Worm (Caenorhabditis elegans) whole organism, L3 larva: ENCODE measurements around the gene T16G12.10.

Source experiments
- ama-1 ChIP-seq: fragments of 150-350 bp; optimal IDR thresholded peaks from 2 replicates; lab custom pipeline; 2018
- ceh-28 ChIP-seq: fragments of 150-350 bp; optimal IDR thresholded peaks from 2 replicates; lab custom pipeline; 2014; ENCODE audit warnings: missing biosample characterization, missing genetic modification reagents, missing genetic modification characterization
- ceh-82 ChIP-seq: fragments of 150-350 bp; optimal IDR thresholded peaks from 2 replicates; lab custom pipeline; 2014; ENCODE audit warnings: missing biosample characterization, missing genetic modification characterization
- ceh-9 ChIP-seq: sonication (generic microtip); optimal IDR thresholded peaks from 2 replicates; lab custom pipeline; 2018; ENCODE audit warnings: missing biosample characterization, missing genetic modification characterization
- daf-12 ChIP-seq: fragments of 150-350 bp; optimal IDR thresholded peaks from 2 replicates; lab custom pipeline; 2014; ENCODE audit warnings: missing biosample characterization, missing genetic modification reagents, missing genetic modification characterization
- elt-3 ChIP-seq, 3 experiments: fragments of 150-350 bp in 1 of 3; sonication (generic microtip) in 2 of 3; optimal IDR thresholded peaks; 2 replicates in 2 of 3; 4 replicates in 1 of 3; lab custom pipeline; 2014 to 2017; ENCODE audit warnings: missing biosample characterization in 3 of 3, missing genetic modification characterization in 3 of 3
- eor-1 ChIP-seq, 2 experiments: fragments of 150-350 bp; optimal IDR thresholded peaks; 2 replicates each; lab custom pipeline; 2014 to 2018; ENCODE audit warnings: missing biosample characterization in 2 of 2, missing genetic modification characterization in 2 of 2
- fkh-10 ChIP-seq: sonication (generic microtip); optimal IDR thresholded peaks from 2 replicates; lab custom pipeline; 2017; ENCODE audit warnings: missing biosample characterization, missing genetic modification reagents, missing genetic modification characterization
- fkh-2 ChIP-seq: fragments of 150-350 bp; optimal IDR thresholded peaks from 2 replicates; lab custom pipeline; 2014; ENCODE audit warnings: missing biosample characterization, missing genetic modification reagents, missing genetic modification characterization
- fos-1 ChIP-seq: fragments of 150-350 bp; optimal IDR thresholded peaks from 2 replicates; lab custom pipeline; 2014; ENCODE audit warnings: missing biosample characterization, missing genetic modification characterization
- hmg-11 ChIP-seq: sonication (generic microtip); optimal IDR thresholded peaks from 2 replicates; lab custom pipeline; 2016; ENCODE audit warnings: missing genetic modification characterization, missing compliant biosample characterization
- jun-1 ChIP-seq: fragments of 150-350 bp; optimal IDR thresholded peaks from 2 replicates; lab custom pipeline; 2014; ENCODE audit warnings: missing biosample characterization, missing genetic modification reagents, missing genetic modification characterization
- lin-15B ChIP-seq: fragments of 150-350 bp; optimal IDR thresholded peaks from 2 replicates; lab custom pipeline; 2014; ENCODE audit warnings: missing biosample characterization, missing genetic modification characterization
- lin-39 ChIP-seq: fragments of 150-350 bp; optimal IDR thresholded peaks from 2 replicates; lab custom pipeline; 2018; ENCODE audit warnings: missing biosample characterization, missing genetic modification reagents, missing genetic modification characterization
- lsy-12 ChIP-seq: sonication (generic microtip); optimal IDR thresholded peaks from 2 replicates; lab custom pipeline; 2016; ENCODE audit warnings: mild to moderate bottlenecking, missing genetic modification characterization, missing compliant biosample characterization
- mdl-1 ChIP-seq: fragments of 150-350 bp; optimal IDR thresholded peaks from 2 replicates; lab custom pipeline; 2014; ENCODE audit warnings: missing biosample characterization, missing genetic modification characterization
- nfya-1 ChIP-seq: sonication (generic microtip); optimal IDR thresholded peaks from 2 replicates; lab custom pipeline; 2017; ENCODE audit warnings: missing genetic modification characterization, mild to moderate bottlenecking, missing compliant biosample characterization, antibody characterized with exemption, moderate library complexity; ENCODE audit not compliant: insufficient read depth
- nhr-11 ChIP-seq: fragments of 150-350 bp; optimal IDR thresholded peaks from 2 replicates; lab custom pipeline; 2014; ENCODE audit warnings: missing biosample characterization, missing genetic modification characterization
- nhr-12 ChIP-seq: fragments of 150-350 bp; optimal IDR thresholded peaks from 2 replicates; lab custom pipeline; 2014; ENCODE audit warnings: missing biosample characterization, missing genetic modification characterization
- nhr-237 ChIP-seq: fragments of 150-350 bp; optimal IDR thresholded peaks from 2 replicates; lab custom pipeline; 2014; ENCODE audit warnings: missing biosample characterization, missing genetic modification characterization
- nhr-28 ChIP-seq: fragments of 150-350 bp; optimal IDR thresholded peaks from 2 replicates; lab custom pipeline; 2014; ENCODE audit warnings: missing biosample characterization, missing genetic modification characterization
- nhr-43 ChIP-seq: sonication (generic microtip); optimal IDR thresholded peaks from 2 replicates; lab custom pipeline; 2016; ENCODE audit warnings: mild to moderate bottlenecking, missing genetic modification characterization, missing compliant biosample characterization; ENCODE audit not compliant: poor library complexity, severe bottlenecking
- nhr-67 ChIP-seq: fragments of 150-350 bp; optimal IDR thresholded peaks from 2 replicates; lab custom pipeline; 2014; ENCODE audit warnings: missing biosample characterization, missing genetic modification characterization
- nhr-76 ChIP-seq: fragments of 150-350 bp; sonication (generic microtip); optimal IDR thresholded peaks from 5 replicates; lab custom pipeline; 2014; ENCODE audit warnings: missing biosample characterization, missing genetic modification characterization
- pha-4 ChIP-seq: fragments of 150-350 bp; optimal IDR thresholded peaks from 2 replicates; lab custom pipeline; 2014; ENCODE audit warnings: missing biosample characterization, missing genetic modification reagents, missing genetic modification characterization
- pqm-1 ChIP-seq: fragments of 150-350 bp; optimal IDR thresholded peaks from 2 replicates; lab custom pipeline; 2017; ENCODE audit warnings: missing biosample characterization, missing genetic modification characterization, inconsistent platforms
- skn-1 ChIP-seq: fragments of 150-350 bp; optimal IDR thresholded peaks from 2 replicates; lab custom pipeline; 2014; ENCODE audit warnings: missing biosample characterization, missing genetic modification characterization
- snpc-4 ChIP-seq: fragments of 150-350 bp; optimal IDR thresholded peaks from 2 replicates; lab custom pipeline; 2014; ENCODE audit warnings: missing biosample characterization, missing genetic modification characterization
- tbx-2 ChIP-seq: sonication (generic microtip); optimal IDR thresholded peaks from 2 replicates; lab custom pipeline; 2016; ENCODE audit warnings: mild to moderate bottlenecking, missing genetic modification characterization, missing compliant biosample characterization
- unc-62 ChIP-seq: fragments of 150-350 bp; sonication (generic microtip); optimal IDR thresholded peaks from 4 replicates; lab custom pipeline; 2014; ENCODE audit warnings: missing biosample characterization, missing genetic modification reagents, missing genetic modification characterization
- ztf-11 ChIP-seq: fragments of 150-350 bp; optimal IDR thresholded peaks from 2 replicates; lab custom pipeline; 2014; ENCODE audit warnings: missing biosample characterization, missing genetic modification characterization

Gene T16G12.10

DNA sequence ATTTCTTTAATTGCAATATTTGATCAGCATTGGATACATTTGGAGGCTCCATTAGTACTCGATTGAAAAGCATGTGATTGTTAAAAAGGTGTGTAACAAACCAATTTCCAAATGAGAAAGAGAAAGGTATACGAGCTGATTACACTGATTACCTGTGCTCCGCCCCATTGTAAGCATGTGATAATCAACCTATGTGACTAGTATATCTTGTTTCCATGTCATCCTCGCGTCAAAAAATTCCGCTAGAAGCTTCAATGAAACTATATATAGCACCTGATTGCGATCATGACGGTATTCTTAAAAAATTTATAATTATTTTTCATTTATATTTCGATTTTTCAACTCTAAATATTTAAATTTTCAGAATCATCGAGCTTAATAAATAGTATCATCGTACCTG lies 25.4 kb downstream of the T16G12.10 start, which contains the start of gene M04D8.4:
M04D8.4 (minus strand) TSS at position 101 of the 400 bp plus-strand sequence.
- TF ChIP-seq jun-1 (tag; lab: Kevin White, UChicago) (no peak), nhr-28 (tag; lab: Kevin White, UChicago) (no peak)

ce11 chrIII:10027947-10028346 lies 28.0 kb downstream of the T16G12.10 start, which contains the start of gene ins-23:
Gene ins-23 (plus strand): TSS chrIII:10028247.
- TF ChIP-seq nhr-76 (tag; lab: Kevin White, UChicago) (no peak), mdl-1 (tag; lab: Kevin White, UChicago) (no peak), nfya-1 (no peak), ztf-11 (tag; lab: Kevin White, UChicago) (no peak), unc-62 (GFP tag; lab: Kevin White, UChicago) (no peak), ceh-9 (no peak), snpc-4 (tag; lab: Kevin White, UChicago) (no peak), elt-3 (tag; optimal IDR thresholded peaks at IDR 0.05; lab: Kevin White, UChicago) (no peak), nhr-43 (tag; lab: Kevin White, UChicago) (no peak), daf-12 (tag; lab: Kevin White, UChicago) (no peak)
- TF ChIP-seq, all 47 proteins: peak for 0

- TF ChIP-seq nhr-237 (tag; lab: Kevin White, UChicago) (no peak), snpc-4 (tag; lab: Kevin White, UChicago) (no peak), nhr-12 (tag; lab: Kevin White, UChicago) (no peak), ceh-28 (tag; lab: Kevin White, UChicago) (no peak), daf-12 (tag; lab: Kevin White, UChicago) (no peak)
Measured at ce11 chrIII:10025989-10026388, 29.9 kb downstream of the T16G12.10 start, which contains the start of gene ins-22. Gene ins-22 (plus strand): TSS chrIII:10026289.

DNA sequence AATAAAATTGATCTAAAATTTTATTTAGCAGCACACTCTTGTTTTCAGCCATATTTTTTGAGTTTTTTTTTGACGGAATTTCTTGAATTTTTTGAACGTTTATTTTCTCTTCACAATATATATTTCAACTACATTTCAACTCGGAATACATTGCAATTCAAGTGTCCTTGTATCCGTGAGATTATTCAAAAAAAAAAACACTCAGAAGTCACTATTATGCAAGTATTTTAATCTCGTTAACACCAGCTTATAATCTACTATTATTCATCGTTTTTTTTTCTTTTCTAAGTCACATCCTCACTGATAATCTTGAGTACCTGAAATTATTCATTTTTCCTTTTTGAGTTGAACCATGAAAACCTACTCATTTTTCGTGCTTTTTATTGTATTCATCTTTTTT lies 32.5 kb downstream of the T16G12.10 start, which contains the start of gene ins-21:
ins-21 (plus strand) TSS at position 301 of the 400 bp plus-strand sequence.
- TF ChIP-seq tbx-2 (tag; lab: Kevin White, UChicago), result no peak
- no peak for TF ChIP-seq lsy-12
- no peak for TF ChIP-seq jun-1 (tag; lab: Kevin White, UChicago)
- TF ChIP-seq nhr-76 (tag; lab: Kevin White, UChicago), result no peak
- TF ChIP-seq pqm-1 (tag; lab: Kevin White, UChicago), result no peak
- TF ChIP-seq eor-1 (tag; optimal IDR thresholded peaks at IDR 0.05; lab: Kevin White, UChicago), result no peak
- no peak for TF ChIP-seq fos-1 (tag; lab: Kevin White, UChicago)
- TF ChIP-seq ceh-82 (tag; lab: Kevin White, UChicago), result no peak
- TF ChIP-seq fkh-2 (tag; lab: Kevin White, UChicago), result no peak
- no peak for TF ChIP-seq nhr-67 (tag; lab: Kevin White, UChicago)

ce11 chrIII:10018007-10018406 lies 37.9 kb downstream of the T16G12.10 start:
- TF ChIP-seq tbx-2 (tag; lab: Kevin White, UChicago) (no peak), daf-12 (tag; lab: Kevin White, UChicago) (no peak), pqm-1 (tag; lab: Kevin White, UChicago) (no peak), nhr-11 (tag; lab: Kevin White, UChicago) (no peak), lin-39 (tag; lab: Kevin White, UChicago) (no peak), unc-62 (GFP tag; lab: Kevin White, UChicago) (no peak)

DNA sequence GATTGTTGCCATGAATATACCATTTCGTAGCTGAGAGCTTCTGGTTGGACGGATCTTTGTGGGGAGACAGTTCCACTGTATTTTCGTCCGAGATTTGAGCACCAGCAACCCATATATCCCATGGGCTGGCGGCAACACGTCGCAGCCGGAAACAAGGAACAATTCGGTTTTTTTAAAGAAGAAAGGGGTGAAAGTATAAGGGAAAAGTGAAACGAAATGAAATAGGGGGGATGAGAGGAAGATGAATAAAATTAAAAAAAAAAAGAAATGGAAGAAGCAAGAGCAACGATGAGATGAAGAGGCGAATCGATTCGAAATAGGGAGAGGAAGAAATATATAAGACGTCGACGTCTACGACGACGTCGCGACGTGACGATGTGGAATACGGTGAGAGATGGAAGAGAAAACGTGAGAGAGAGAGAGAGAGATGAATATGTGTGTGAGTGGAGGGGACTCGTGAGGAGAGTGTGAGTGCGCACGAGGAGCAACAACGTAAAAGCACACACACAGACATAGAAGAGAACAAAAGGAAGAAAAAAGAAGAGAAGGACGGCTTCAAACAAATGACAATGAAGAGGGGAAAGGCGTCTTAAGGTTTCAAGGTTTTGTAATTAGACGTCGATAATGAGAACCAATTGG lies 39.4 kb downstream of the T16G12.10 start, which contains the start of gene rgs-1:
rgs-1 (minus strand) TSS at position 146 of the 639 bp plus-strand sequence.
- TF ChIP-seq lin-15B (tag; lab: Kevin White, UChicago) (peak; percentile 28), snpc-4 (tag; lab: Kevin White, UChicago) (peak; percentile 25), hmg-11 (tag; lab: Kevin White, UChicago) (peak; percentile 79), pha-4 (peak; percentile 5), nfya-1 (peak; percentile 77), fkh-10 (GFP tag; lab: Kevin White, UChicago) (peak; percentile 86), ama-1 (no peak), ceh-9 (no peak), skn-1 (tag; lab: Kevin White, UChicago) (peak; percentile 21)
